Fruit fly (Drosophila melanogaster) whole organism, embryonic: ENCODE results near the gene SC35.

Experiments used
- Asciz ChIP-seq: fragments of 200-800 bp; sonication (Bioruptor generic); optimal IDR thresholded peaks from 2 replicates; lab custom pipeline; 2017; ENCODE audit warnings: missing biosample characterization, mild to moderate bottlenecking, missing genetic modification characterization, missing genetic modification reagents
- CG10431 ChIP-seq: fragments of 200-800 bp; sonication (Bioruptor generic); optimal IDR thresholded peaks from 3 replicates; lab custom pipeline; 2018; ENCODE audit warnings: missing biosample characterization, mild to moderate bottlenecking, missing genetic modification characterization
- CG10979 ChIP-seq: fragments of 200-800 bp; sonication (Bioruptor generic); optimal IDR thresholded peaks from 2 replicates; lab custom pipeline; 2018; ENCODE audit warnings: missing biosample characterization, mild to moderate bottlenecking, missing genetic modification characterization, moderate library complexity
- CG11456 ChIP-seq: fragments of 200-800 bp; sonication (Bioruptor generic); IDR thresholded peaks from 3 replicates; pipeline ENCODE4 v1.3.6; 2022; ENCODE audit warnings: missing biosample characterization, missing genetic modification characterization
- CG11723 ChIP-seq: fragments of 200-800 bp; sonication (Bioruptor generic); optimal IDR thresholded peaks from 2 replicates; lab custom pipeline; 2017; ENCODE audit warnings: missing biosample characterization, mild to moderate bottlenecking, missing genetic modification characterization
- CG12391 ChIP-seq: fragments of 200-800 bp; sonication (Bioruptor generic); optimal IDR thresholded peaks from 3 replicates; lab custom pipeline; 2018; ENCODE audit warnings: missing biosample characterization, mild to moderate bottlenecking, missing genetic modification characterization, moderate library complexity
- CG12942 ChIP-seq: fragments of 200-800 bp; sonication (Bioruptor generic); optimal IDR thresholded peaks from 3 replicates; lab custom pipeline; 2016; ENCODE audit warnings: missing biosample characterization, missing genetic modification characterization
- CG13287 ChIP-seq: fragments of 200-800 bp; sonication (Bioruptor generic); IDR thresholded peaks from 2 replicates; pipeline ENCODE4 v1.3.6; 2022; ENCODE audit warnings: missing biosample characterization, missing genetic modification characterization; ENCODE audit not compliant: partially characterized antibody
- CG14965 ChIP-seq: fragments of 200-800 bp; sonication (Bioruptor generic); optimal IDR thresholded peaks from 2 replicates; lab custom pipeline; 2016; ENCODE audit warnings: missing biosample characterization, missing genetic modification characterization, borderline replicate concordance
- CG15269 ChIP-seq: fragments of 200-800 bp; sonication (Bioruptor generic); optimal IDR thresholded peaks from 2 replicates; lab custom pipeline; 2018; ENCODE audit warnings: missing biosample characterization, mild to moderate bottlenecking, missing genetic modification characterization, moderate library complexity
- CG1529 ChIP-seq: fragments of 200-800 bp; sonication (Bioruptor generic); optimal IDR thresholded peaks from 3 replicates; lab custom pipeline; 2018; ENCODE audit warnings: missing biosample characterization, missing genetic modification characterization
- CG1602 ChIP-seq: fragments of 200-800 bp; sonication (Bioruptor generic); optimal IDR thresholded peaks from 3 replicates; lab custom pipeline; 2016; ENCODE audit warnings: missing biosample characterization, missing genetic modification characterization
- CG16813 ChIP-seq: fragments of 200-800 bp; sonication (Bioruptor generic); IDR thresholded peaks from 3 replicates; pipeline ENCODE4 v1.3.6; 2022; ENCODE audit warnings: missing biosample characterization, missing genetic modification characterization; ENCODE audit not compliant: partially characterized antibody
- CG16863 ChIP-seq: fragments of 200-800 bp; sonication (Bioruptor generic); optimal IDR thresholded peaks from 3 replicates; lab custom pipeline; 2016; ENCODE audit warnings: missing biosample characterization, missing genetic modification characterization
- CG2129 ChIP-seq: fragments of 200-800 bp; sonication (Bioruptor generic); IDR thresholded peaks from 2 replicates; pipeline ENCODE4 v1.3.6; 2022; ENCODE audit warnings: missing biosample characterization, missing genetic modification characterization; ENCODE audit not compliant: partially characterized antibody
- CG30403 ChIP-seq: fragments of 200-800 bp; sonication (Bioruptor generic); optimal IDR thresholded peaks from 3 replicates; lab custom pipeline; 2016; ENCODE audit warnings: missing biosample characterization, missing genetic modification characterization
- CG31441 ChIP-seq: fragments of 200-800 bp; sonication (Bioruptor generic); IDR thresholded peaks from 2 replicates; pipeline ENCODE4 v1.3.6; 2022; ENCODE audit warnings: missing biosample characterization, missing genetic modification characterization
- CG42726 ChIP-seq: fragments of 200-800 bp; sonication (Bioruptor generic); IDR thresholded peaks from 2 replicates; pipeline ENCODE4 v1.3.6; 2022; ENCODE audit warnings: missing biosample characterization, missing genetic modification characterization; ENCODE audit not compliant: partially characterized antibody
- CG4360 ChIP-seq: fragments of 200-800 bp; sonication (Bioruptor generic); IDR thresholded peaks from 2 replicates; pipeline ENCODE4 v1.3.6; 2022; ENCODE audit warnings: missing biosample characterization, missing genetic modification characterization
- CG4424 ChIP-seq: fragments of 200-800 bp; sonication (Bioruptor generic); optimal IDR thresholded peaks from 3 replicates; lab custom pipeline; 2016; ENCODE audit warnings: missing biosample characterization, missing genetic modification characterization
- CG8359 ChIP-seq: fragments of 200-800 bp; sonication (Bioruptor generic); optimal IDR thresholded peaks from 2 replicates; lab custom pipeline; 2017; ENCODE audit warnings: missing biosample characterization, mild to moderate bottlenecking, missing genetic modification characterization, borderline replicate concordance
- CG9215 ChIP-seq: fragments of 200-800 bp; sonication (Bioruptor generic); IDR thresholded peaks from 2 replicates; pipeline ENCODE4 v1.3.6; 2022; ENCODE audit warnings: missing biosample characterization, missing genetic modification characterization
- CG9817 ChIP-seq: fragments of 200-800 bp; sonication (Bioruptor generic); optimal IDR thresholded peaks from 2 replicates; lab custom pipeline; 2018; ENCODE audit warnings: missing biosample characterization, mild to moderate bottlenecking, missing genetic modification characterization, moderate library complexity
- CG9932 ChIP-seq: fragments of 200-800 bp; sonication (Bioruptor generic); IDR thresholded peaks from 2 replicates; pipeline ENCODE4 v1.3.6; 2022; ENCODE audit warnings: missing biosample characterization, missing genetic modification characterization
- Dll ChIP-seq: fragments of 200-800 bp; sonication (Bioruptor generic); IDR thresholded peaks from 4 replicates; pipeline ENCODE4 v1.3.6; 2022; ENCODE audit warnings: missing biosample characterization, missing genetic modification characterization; ENCODE audit not compliant: partially characterized antibody
- Drgx ChIP-seq: fragments of 200-800 bp; sonication (Bioruptor generic); IDR thresholded peaks from 2 replicates; pipeline ENCODE4 v1.3.6; 2022; ENCODE audit warnings: missing biosample characterization, missing genetic modification characterization
- Ets97D ChIP-seq: fragments of 200-800 bp; sonication (Bioruptor generic); optimal IDR thresholded peaks from 3 replicates; lab custom pipeline; 2016; ENCODE audit warnings: missing biosample characterization, missing genetic modification characterization
- HLH4C ChIP-seq: fragments of 200-800 bp; sonication (Bioruptor generic); IDR thresholded peaks from 3 replicates; pipeline ENCODE4 v1.3.6; 2022; ENCODE audit warnings: missing biosample characterization, missing genetic modification characterization; ENCODE audit not compliant: partially characterized antibody
- HmgD ChIP-seq: fragments of 200-800 bp; sonication (Bioruptor generic); optimal IDR thresholded peaks from 3 replicates; lab custom pipeline; 2016; ENCODE audit warnings: missing biosample characterization, missing genetic modification characterization
- MTF-1 ChIP-seq: fragments of 200-800 bp; sonication (Bioruptor generic); optimal IDR thresholded peaks from 2 replicates; lab custom pipeline; 2018; ENCODE audit warnings: missing biosample characterization, mild to moderate bottlenecking, missing genetic modification characterization, borderline replicate concordance
- NC2α ChIP-seq: fragments of 200-800 bp; sonication (Bioruptor generic); optimal IDR thresholded peaks from 2 replicates; lab custom pipeline; 2016; ENCODE audit warnings: missing biosample characterization, missing genetic modification characterization
- NFAT ChIP-seq: fragments of 200-800 bp; sonication (Bioruptor generic); IDR thresholded peaks from 2 replicates; pipeline ENCODE4 v1.3.6; 2022; ENCODE audit warnings: missing biosample characterization, missing genetic modification characterization
- Oli ChIP-seq: fragments of 200-800 bp; sonication (Bioruptor generic); optimal IDR thresholded peaks from 2 replicates; lab custom pipeline; 2018; ENCODE audit warnings: missing biosample characterization, mild to moderate bottlenecking, missing genetic modification characterization, moderate library complexity
- Rx ChIP-seq: fragments of 200-800 bp; sonication (Bioruptor generic); IDR thresholded peaks from 2 replicates; pipeline ENCODE4 v1.3.6; 2022; ENCODE audit warnings: missing biosample characterization, missing genetic modification characterization
- TFAM ChIP-seq: fragments of 200-800 bp; sonication (Bioruptor generic); optimal IDR thresholded peaks from 2 replicates; lab custom pipeline; 2017; ENCODE audit warnings: missing biosample characterization, missing genetic modification characterization, inconsistent platforms
- croc ChIP-seq: fragments of 200-800 bp; sonication (Bioruptor generic); conservative IDR thresholded peaks from 3 replicates; pipeline ENCODE4 v1.3.6; 2022; ENCODE audit warnings: missing biosample characterization, missing genetic modification characterization
- esg ChIP-seq: fragments of 200-800 bp; sonication (Bioruptor generic); conservative IDR thresholded peaks from 2 replicates; pipeline ENCODE4 v1.3.6; 2022; ENCODE audit warnings: missing biosample characterization, missing genetic modification characterization
- ewg ChIP-seq: fragments of 200-800 bp; sonication (Bioruptor generic); optimal IDR thresholded peaks from 3 replicates; lab custom pipeline; 2017; ENCODE audit warnings: mild to moderate bottlenecking, missing biosample characterization, missing genetic modification reagents, missing genetic modification characterization
- exex ChIP-seq: fragments of 200-800 bp; sonication (Bioruptor generic); optimal IDR thresholded peaks from 4 replicates; lab custom pipeline; 2018; ENCODE audit warnings: missing biosample characterization, mild to moderate bottlenecking, missing genetic modification characterization, moderate library complexity
- eyg ChIP-seq: fragments of 200-800 bp; sonication (Bioruptor generic); optimal IDR thresholded peaks from 3 replicates; lab custom pipeline; 2016; ENCODE audit warnings: missing biosample characterization, missing genetic modification characterization
- fd102C ChIP-seq: fragments of 200-800 bp; sonication (Bioruptor generic); optimal IDR thresholded peaks from 2 replicates; lab custom pipeline; 2018; ENCODE audit warnings: missing biosample characterization, mild to moderate bottlenecking, missing genetic modification characterization, moderate library complexity
- gcm2 ChIP-seq: fragments of 200-800 bp; sonication (Bioruptor generic); optimal IDR thresholded peaks from 2 replicates; lab custom pipeline; 2016; ENCODE audit warnings: missing biosample characterization, missing genetic modification characterization
- luna ChIP-seq: fragments of 200-800 bp; sonication (Bioruptor generic); optimal IDR thresholded peaks from 2 replicates; lab custom pipeline; 2016; ENCODE audit warnings: missing biosample characterization, missing genetic modification characterization
- oc ChIP-seq: fragments of 200-800 bp; sonication (Bioruptor generic); optimal IDR thresholded peaks from 2 replicates; lab custom pipeline; 2018; ENCODE audit warnings: missing biosample characterization, mild to moderate bottlenecking, missing genetic modification characterization, moderate library complexity
- otp ChIP-seq: fragments of 200-800 bp; sonication (Bioruptor generic); IDR thresholded peaks from 3 replicates; pipeline ENCODE4, ENCODE4 v1.3.6; 2022; ENCODE audit warnings: missing biosample characterization, missing genetic modification characterization
- pfk ChIP-seq: fragments of 200-800 bp; sonication (Bioruptor generic); optimal IDR thresholded peaks from 2 replicates; lab custom pipeline; 2018; ENCODE audit warnings: missing biosample characterization, mild to moderate bottlenecking, missing genetic modification characterization, moderate library complexity
- rib ChIP-seq: fragments of 200-800 bp; sonication (Bioruptor generic); IDR thresholded peaks from 2 replicates; pipeline ENCODE4 v1.3.6; 2022; ENCODE audit warnings: missing biosample characterization, missing genetic modification characterization
- slou ChIP-seq: fragments of 200-800 bp; sonication (Bioruptor generic); optimal IDR thresholded peaks from 3 replicates; lab custom pipeline; 2016; ENCODE audit warnings: missing biosample characterization, missing genetic modification characterization
- tin ChIP-seq: fragments of 200-800 bp; sonication (Bioruptor generic); optimal IDR thresholded peaks from 3 replicates; lab custom pipeline; 2016; ENCODE audit warnings: missing biosample characterization, missing genetic modification characterization
- tna ChIP-seq: fragments of 200-800 bp; sonication (Bioruptor generic); IDR thresholded peaks from 2 replicates; pipeline ENCODE4 v1.3.6; 2022; ENCODE audit warnings: missing biosample characterization, missing genetic modification characterization; ENCODE audit not compliant: partially characterized antibody
- unpg ChIP-seq: fragments of 200-800 bp; sonication (Bioruptor generic); optimal IDR thresholded peaks from 3 replicates; lab custom pipeline; 2018; ENCODE audit warnings: missing biosample characterization, mild to moderate bottlenecking, missing genetic modification characterization, moderate library complexity

SC35 gene

dm6 chr2L:12475308-12475707 is 40.8 kb upstream of the SC35 start (continued):
- no peak for TF ChIP-seq tna
- no peak for TF ChIP-seq eyg (GFP tag; lab: Kevin White, UChicago)
- TF ChIP-seq CG30403: no peak
- peak; percentile 79 for TF ChIP-seq exex (tag; lab: Kevin White, UChicago)
- no peak for TF ChIP-seq CG31441 (GFP tag; lab: Robert Waterston, UW)
- peak; percentile 73 for TF ChIP-seq rib (GFP tag; lab: Robert Waterston, UW)
- TF ChIP-seq Dll (GFP tag; lab: Robert Waterston, UW): no peak
- TF ChIP-seq CG15269 (tag; lab: Kevin White, UChicago): peak; percentile 56
- no peak for TF ChIP-seq luna
- TF ChIP-seq MTF-1: peak; percentile 49
- no peak for TF ChIP-seq Rx
- peak; percentile 10 for TF ChIP-seq pfk
- TF ChIP-seq CG8359: no peak
- TF ChIP-seq CG16813 (GFP tag; lab: Robert Waterston, UW): no peak
- no peak for TF ChIP-seq CG1529 (GFP tag; lab: Kevin White, UChicago)
- TF ChIP-seq HmgD: no peak
- TF ChIP-seq unpg (GFP tag; lab: Kevin White, UChicago): peak; percentile 47
- TF ChIP-seq otp (GFP tag; lab: Robert Waterston, UW): no peak
- no peak for TF ChIP-seq esg (GFP tag; lab: Robert Waterston, UW)
- TF ChIP-seq CG2129 (GFP tag; lab: Robert Waterston, UW): no peak
- no peak for TF ChIP-seq CG16863 (GFP tag; lab: Kevin White, UChicago)
- no peak for TF ChIP-seq HLH4C (GFP tag; lab: Robert Waterston, UW)
- no peak for TF ChIP-seq Oli (tag; lab: Kevin White, UChicago)
- TF ChIP-seq CG10979 (tag; lab: Kevin White, UChicago): no peak
- peak; percentile 12 for TF ChIP-seq Asciz (GFP tag; lab: Kevin White, UChicago)
- TF ChIP-seq Ets97D (GFP tag; lab: Kevin White, UChicago): no peak
- no peak for TF ChIP-seq CG12391 (tag; lab: Kevin White, UChicago)
- no peak for TF ChIP-seq CG9932 (GFP tag; lab: Robert Waterston, UW)
- TF ChIP-seq fd102C (GFP tag; lab: Kevin White, UChicago): no peak
- TF ChIP-seq oc (tag; lab: Kevin White, UChicago): no peak
- TF ChIP-seq Drgx (GFP tag; lab: Robert Waterston, UW): no peak
- no peak for TF ChIP-seq CG42726 (GFP tag; lab: Robert Waterston, UW)
- TF ChIP-seq CG1602: no peak
- TF ChIP-seq CG11456 (GFP tag; lab: Robert Waterston, UW): no peak
- no peak for TF ChIP-seq CG12942 (GFP tag; lab: Kevin White, UChicago)
- no peak for TF ChIP-seq NC2α (GFP tag; lab: Kevin White, UChicago)
- TF ChIP-seq gcm2: no peak
- TF ChIP-seq tin (GFP tag; lab: Kevin White, UChicago): no peak
- no peak for TF ChIP-seq CG10431 (GFP tag; lab: Kevin White, UChicago)
- TF ChIP-seq CG4360 (GFP tag; lab: Robert Waterston, UW): no peak
- TF ChIP-seq CG13287 (GFP tag; lab: Robert Waterston, UW): no peak
- no peak for TF ChIP-seq ewg
- TF ChIP-seq croc (GFP tag; lab: Robert Waterston, UW): no peak
- TF ChIP-seq CG9215 (GFP tag; lab: Robert Waterston, UW): no peak
- no peak for TF ChIP-seq slou (GFP tag; lab: Kevin White, UChicago)
- no peak for TF ChIP-seq CG14965 (GFP tag; lab: Kevin White, UChicago)
- TF ChIP-seq CG9817 (tag; lab: Kevin White, UChicago): no peak
- TF ChIP-seq NFAT (GFP tag; lab: Robert Waterston, UW): no peak
- no peak for TF ChIP-seq CG4424 (GFP tag; lab: Kevin White, UChicago)
- no peak for TF ChIP-seq CG11723
- TF ChIP-seq TFAM: no peak
